Worm (Caenorhabditis elegans): ENCODE data around the gene C16C8.18.

C16C8.18 gene

ce11 chrII:3429400-3429799 is at the start of gene C16C8.18:
C16C8.18 (plus strand) TSS chrII:3429700.
- TF ChIP-seq unc-62 (GFP tag; optimal IDR thresholded peaks at IDR 0.05): no peak

ce11 chrII:3381510-3381909 is 48.0 kb upstream of the C16C8.18 start, which contains the start of gene T06D4.1:
T06D4.1 (plus strand) TSS chrII:3381830.
- no peak for TF ChIP-seq unc-62 (GFP tag; optimal IDR thresholded peaks at IDR 0.05)

- TF ChIP-seq unc-62 (GFP tag; optimal IDR thresholded peaks at IDR 0.05): no peak
Observed at ce11 chrII:3383116-3383515, 46.4 kb upstream of the C16C8.18 start.

ce11 chrII:3385736-3386135 is 43.8 kb upstream of the C16C8.18 start, which contains the start of gene T06D4.2:
T06D4.2 (minus strand) TSS chrII:3385905.
- TF ChIP-seq unc-62 (GFP tag; optimal IDR thresholded peaks at IDR 0.05): no peak

- TF ChIP-seq unc-62 (GFP tag; optimal IDR thresholded peaks at IDR 0.05): no peak
Observed at ce11 chrII:3387503-3387902, 42.0 kb upstream of the C16C8.18 start, which contains the start of gene T06D4.6. T06D4.6 (minus strand) TSS chrII:3387603.

- TF ChIP-seq unc-62 (GFP tag; optimal IDR thresholded peaks at IDR 0.05): no peak
Observed at ce11 chrII:3395484-3395883, 34.0 kb upstream of the C16C8.18 start, which contains the start of gene nep-20. nep-20 (minus strand) TSS chrII:3395584.

ce11 chrII:3399212-3399611 is 30.3 kb upstream of the C16C8.18 start, which contains the start of gene nep-9:
nep-9 (minus strand) TSS chrII:3399312.
- no peak for TF ChIP-seq unc-62 (GFP tag; optimal IDR thresholded peaks at IDR 0.05)

ce11 chrII:3402854-3403253 is 26.6 kb upstream of the C16C8.18 start, which contains the start of gene nep-10:
nep-10 (minus strand) TSS chrII:3402954.
- TF ChIP-seq unc-62 (GFP tag; optimal IDR thresholded peaks at IDR 0.05): no peak

ce11 chrII:3403535-3403934 is 26.0 kb upstream of the C16C8.18 start, which contains the start of gene nep-8:
nep-8 (plus strand) TSS chrII:3403835.
- no peak for TF ChIP-seq unc-62 (GFP tag; optimal IDR thresholded peaks at IDR 0.05)

ce11 chrII:3414383-3414910 is 15.1 kb upstream of the C16C8.18 start, which contains the start of the genes F18A12.7 and F18A12.2:
F18A12.7 (minus strand) TSS chrII:3414483.
F18A12.2 (plus strand) TSS chrII:3414860.
- no peak for TF ChIP-seq unc-62 (GFP tag; optimal IDR thresholded peaks at IDR 0.05)

- TF ChIP-seq unc-62 (GFP tag; optimal IDR thresholded peaks at IDR 0.05): no peak
Observed at ce11 chrII:3416528-3416927, 13.0 kb upstream of the C16C8.18 start, which contains the start of gene nep-6. nep-6 (plus strand) TSS chrII:3416828.

- TF ChIP-seq unc-62 (GFP tag; optimal IDR thresholded peaks at IDR 0.05): no peak
Observed at ce11 chrII:3422938-3423337, 6.6 kb upstream of the C16C8.18 start.

ce11 chrII:3425433-3425832 is 4.1 kb upstream of the C16C8.18 start, which contains the start of gene nep-11:
nep-11 (minus strand) TSS chrII:3425533.
- no peak for TF ChIP-seq unc-62 (GFP tag; optimal IDR thresholded peaks at IDR 0.05)

- no peak for TF ChIP-seq unc-62 (GFP tag; optimal IDR thresholded peaks at IDR 0.05)
Observed at ce11 chrII:3428158-3428704, 1.3 kb upstream of the C16C8.18 start.

ce11 chrII:3434893-3435503 is 5.5 kb downstream of the C16C8.18 start:
- TF ChIP-seq unc-62 (GFP tag; optimal IDR thresholded peaks at IDR 0.05): no peak

ce11 chrII:3436412-3436811 is 6.9 kb downstream of the C16C8.18 start, which contains the start of gene skpo-2:
skpo-2 (minus strand) TSS chrII:3436512.
- TF ChIP-seq unc-62 (GFP tag; optimal IDR thresholded peaks at IDR 0.05): no peak

ce11 chrII:3437393-3437792 is 7.9 kb downstream of the C16C8.18 start:
- no peak for TF ChIP-seq unc-62 (GFP tag; optimal IDR thresholded peaks at IDR 0.05)

All from whole organism, dauer.